Worm (Caenorhabditis elegans): ENCODE results near the gene dnj-1.

ce11 chrIV:11284102-11284531 lies 14.7 kb upstream of the dnj-1 start:
- TF ChIP-seq med-1 (GFP tag; optimal IDR thresholded peaks at IDR 0.05; ENCODE audit: insufficient read depth) (no peak), tab-1 (GFP tag; IDR thresholded peaks at IDR 0.05) (no peak), cog-1 (tag; optimal IDR thresholded peaks at IDR 0.05) (no peak), flt-1 (GFP tag; IDR thresholded peaks at IDR 0.05) (no peak), ztf-23 (GFP tag; IDR thresholded peaks at IDR 0.05) (no peak), klf-2 (GFP tag; conservative IDR thresholded peaks at IDR 0.05) (no peak), T22C8.4 (GFP tag; IDR thresholded peaks at IDR 0.05) (no peak), ztf-29 (GFP tag; IDR thresholded peaks at IDR 0.05) (no peak), ref-1 (GFP tag; conservative IDR thresholded peaks at IDR 0.05) (no peak)

Data from whole organism, midembryonic.